Fruit fly (Drosophila melanogaster): ENCODE measurements around the gene CG33322.

CG33322 gene

DNA sequence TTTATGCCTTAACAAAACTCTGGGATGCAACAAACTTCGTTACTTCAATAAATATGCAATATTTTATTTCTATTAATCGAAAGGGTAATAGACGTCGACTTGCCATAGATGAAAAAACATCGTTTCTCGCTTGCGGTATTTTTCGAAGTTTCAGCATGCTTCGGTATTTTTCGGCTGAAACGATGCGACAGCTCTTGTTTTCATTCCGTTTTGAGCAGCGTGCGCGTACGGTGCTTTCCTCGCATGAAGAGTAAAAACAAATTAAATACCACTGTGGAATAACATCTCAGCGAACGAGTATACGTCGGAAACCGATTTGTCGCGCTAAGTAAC lies 18.6 kb downstream of the CG33322 start, which contains the start of gene CG9328 (continued):
- TF ChIP-seq Dbx (GFP tag; IDR thresholded peaks at IDR 0.05) (peak; percentile 63; the same call in 2 of the 3 replicates), HHEX (GFP tag; optimal IDR thresholded peaks at IDR 0.05) (no peak), CG30020 (tag; optimal IDR thresholded peaks at IDR 0.05) (peak; percentile 0), pita (GFP tag; optimal IDR thresholded peaks at IDR 0.05) (peak; percentile 44), CG7839 (tag; optimal IDR thresholded peaks at IDR 0.05) (peak; percentile 25), CG18262 (tag; optimal IDR thresholded peaks at IDR 0.05) (peak; percentile 58), Med (GFP tag) (peak; percentile 91), Deaf1 (tag; optimal IDR thresholded peaks at IDR 0.05) (peak; percentile 83), crol (GFP tag; IDR thresholded peaks at IDR 0.05) (no peak), sens (GFP tag) (peak; percentile 93), unpg (GFP tag; optimal IDR thresholded peaks at IDR 0.05) (peak; percentile 46), CG33213 (GFP tag; optimal IDR thresholded peaks at IDR 0.05) (peak; percentile 44), Chrac-16 (GFP tag; optimal IDR thresholded peaks at IDR 0.05) (no peak), BEAF-32 (GFP tag; optimal IDR thresholded peaks at IDR 0.05) (peak; percentile 66), knrl (GFP tag; IDR thresholded peaks at IDR 0.05; ENCODE audit: partially characterized antibody) (peak; percentile 40; the same call in 1 of the 3 replicates), CG8089 (GFP tag; optimal IDR thresholded peaks at IDR 0.05) (peak; percentile 3), otp (GFP tag; IDR thresholded peaks at IDR 0.05) (0 out of 3 replicates have a peak, but pooled peaks have one; percentile 32), CG14860 (GFP tag; IDR thresholded peaks at IDR 0.05; ENCODE audit: partially characterized antibody) (0 out of 3 replicates have a peak, but pooled peaks have one; percentile 34), Poxn (GFP tag; IDR thresholded peaks at IDR 0.05) (no peak), CG11093 (GFP tag; IDR thresholded peaks at IDR 0.05) (no peak), vvl (GFP tag; IDR thresholded peaks at IDR 0.05) (peak; percentile 54; the same call in 1 of the 2 replicates), CG17359 (tag; optimal IDR thresholded peaks at IDR 0.05) (peak; percentile 51), CG2202 (tag; optimal IDR thresholded peaks at IDR 0.05) (no peak), pzg (GFP tag; optimal IDR thresholded peaks at IDR 0.05) (peak; percentile 46), so (GFP tag; IDR thresholded peaks at IDR 0.05) (peak; percentile 53; the same call in 1 of the 3 replicates), Usf (GFP tag; optimal IDR thresholded peaks at IDR 0.05) (no peak), CG15269 (tag; optimal IDR thresholded peaks at IDR 0.05) (peak; percentile 48), CG1603 (tag; optimal IDR thresholded peaks at IDR 0.05) (peak; percentile 55), ara (GFP tag; IDR thresholded peaks at IDR 0.05) (peak; percentile 25; the same call in 1 of the 2 replicates), Fer1 (GFP tag; optimal IDR thresholded peaks at IDR 0.05) (peak; percentile 35), CG2199 (GFP tag; IDR thresholded peaks at IDR 0.05) (peak; percentile 82), Lim3 (GFP tag; IDR thresholded peaks at IDR 0.05) (no peak), CG12769 (tag; optimal IDR thresholded peaks at IDR 0.05) (peak; percentile 48), H15 (GFP tag; IDR thresholded peaks at IDR 0.05) (no peak), gsb-n (tag; optimal IDR thresholded peaks at IDR 0.05) (peak; percentile 62), CG10654 (GFP tag; optimal IDR thresholded peaks at IDR 0.05) (no peak), dm (GFP tag; optimal IDR thresholded peaks at IDR 0.05) (peak; percentile 55), Ptx1 (GFP tag; IDR thresholded peaks at IDR 0.05) (peak; percentile 27; the same call in 1 of the 2 replicates), CG8478 (optimal IDR thresholded peaks at IDR 0.05) (no peak), CG12391 (tag; optimal IDR thresholded peaks at IDR 0.05) (peak; percentile 39), CG12104 (GFP tag; optimal IDR thresholded peaks at IDR 0.05) (no peak), pfk (GFP tag; optimal IDR thresholded peaks at IDR 0.05) (peak; percentile 30), zfh2 (GFP tag; optimal IDR thresholded peaks at IDR 0.05) (no peak), CG17328 (GFP tag; IDR thresholded peaks at IDR 0.05) (peak; percentile 46; the same call in 1 of the 2 replicates), CG10565 (GFP tag; optimal IDR thresholded peaks at IDR 0.05) (no peak), mirr (GFP tag; optimal IDR thresholded peaks at IDR 0.05) (peak; percentile 53), NC2α (GFP tag; optimal IDR thresholded peaks at IDR 0.05) (no peak), Elba2 (GFP tag; optimal IDR thresholded peaks at IDR 0.05) (no peak), PHDP (tag; optimal IDR thresholded peaks at IDR 0.05) (peak; percentile 59), nerfin-1 (tag; optimal IDR thresholded peaks at IDR 0.05) (peak; percentile 69), CG12071 (GFP tag; optimal IDR thresholded peaks at IDR 0.05) (peak; percentile 60)

Data from whole organism, embryonic.